Worm (Caenorhabditis elegans): ENCODE data around the gene daf-12.

DNA sequence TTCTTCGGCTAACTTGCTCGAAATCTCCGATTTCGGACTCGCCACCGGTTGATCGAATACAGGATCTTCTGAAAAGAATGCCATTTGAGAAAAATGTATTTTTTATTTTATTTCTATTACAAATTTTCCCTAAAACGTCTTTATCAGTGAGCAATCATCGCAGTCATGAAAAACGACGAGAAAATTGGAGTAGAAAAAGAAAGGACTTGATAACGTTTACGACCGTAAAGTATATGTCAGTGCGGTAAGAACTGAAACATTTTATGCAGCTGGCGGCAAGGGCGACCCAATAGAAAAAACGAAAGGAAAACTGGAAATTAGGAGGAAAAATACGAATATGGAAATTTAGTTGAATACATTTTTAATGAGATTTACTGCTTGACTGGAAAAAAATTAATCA is 17.9 kb upstream of the daf-12 start:
- TF ChIP-seq nhr-77 (tag; optimal IDR thresholded peaks at IDR 0.05) (no peak), egl-27 (tag; optimal IDR thresholded peaks at IDR 0.05) (no peak), dmd-4 (tag; optimal IDR thresholded peaks at IDR 0.05) (no peak), ztf-11 (tag; optimal IDR thresholded peaks at IDR 0.05) (no peak), sma-3 (GFP tag; optimal IDR thresholded peaks at IDR 0.05) (no peak), nhr-25 (tag; optimal IDR thresholded peaks at IDR 0.05) (no peak), gmeb-1 (tag; optimal IDR thresholded peaks at IDR 0.05) (no peak)
